Worm (Caenorhabditis elegans): ENCODE data around the gene ndua-5.

DNA sequence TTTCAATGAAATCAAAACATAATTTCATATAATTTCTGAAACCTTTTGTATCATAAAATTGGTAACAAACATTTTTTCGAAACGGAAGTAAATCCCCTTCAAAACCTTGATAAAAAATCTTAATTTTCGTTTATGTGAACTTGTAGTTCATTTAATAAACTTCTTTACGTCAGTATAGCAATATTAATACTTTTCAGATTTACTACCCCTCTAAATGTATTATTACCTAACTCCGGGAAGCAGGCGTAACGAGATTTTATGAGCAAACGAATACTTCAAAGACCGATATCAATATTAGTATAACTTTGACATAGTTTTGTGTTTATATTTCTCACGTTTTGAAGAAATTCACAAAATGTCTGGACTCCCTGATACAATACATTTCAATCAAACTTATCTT lies 36.4 kb downstream of the ndua-5 start, which contains the start of gene sru-1:
- TF ChIP-seq blmp-1 (tag; optimal IDR thresholded peaks at IDR 0.05; ENCODE audit: insufficient read depth) (no peak), nhr-11 (tag; optimal IDR thresholded peaks at IDR 0.05) (no peak), ztf-4 (tag; optimal IDR thresholded peaks at IDR 0.05) (no peak), ztf-11 (tag; optimal IDR thresholded peaks at IDR 0.05) (no peak), ama-1 (optimal IDR thresholded peaks at IDR 0.05) (no peak), R02D3.7 (tag; optimal IDR thresholded peaks at IDR 0.05) (no peak), snpc-4 (tag; optimal IDR thresholded peaks at IDR 0.05) (no peak), lsy-2 (tag; optimal IDR thresholded peaks at IDR 0.05) (no peak)
